Fruit fly (Drosophila melanogaster): ENCODE data around the gene CG17196.

dm6 chr3R:25815179-25815578, 39.1 kb upstream of the CG17196 start, which contains the start of gene CG14354:
- TF ChIP-seq CG33017 (tag; optimal IDR thresholded peaks at IDR 0.05), result no peak
- no peak for TF ChIP-seq kay (GFP tag; ENCODE audit: borderline replicate concordance)
- no peak for TF ChIP-seq Mnt (GFP tag; optimal IDR thresholded peaks at IDR 0.05)
- no peak for TF ChIP-seq pad (GFP tag; optimal IDR thresholded peaks at IDR 0.05)
- TF ChIP-seq Hr96 (GFP tag; optimal IDR thresholded peaks at IDR 0.05), result no peak
- TF ChIP-seq CG5204 (GFP tag; optimal IDR thresholded peaks at IDR 0.05), result no peak
- no peak for TF ChIP-seq Crg-1 (GFP tag; optimal IDR thresholded peaks at IDR 0.05)
- TF ChIP-seq CG12768 (GFP tag; optimal IDR thresholded peaks at IDR 0.05), result no peak
- no peak for TF ChIP-seq CG7101 (tag; optimal IDR thresholded peaks at IDR 0.05)
- TF ChIP-seq bab1 (GFP tag; optimal IDR thresholded peaks at IDR 0.05), result no peak
- TF ChIP-seq ovo (GFP tag; optimal IDR thresholded peaks at IDR 0.05), result no peak

Data from whole organism, adult.